Fruit fly (Drosophila melanogaster): ENCODE data around the gene CG13318.

Gene CG13318

DNA sequence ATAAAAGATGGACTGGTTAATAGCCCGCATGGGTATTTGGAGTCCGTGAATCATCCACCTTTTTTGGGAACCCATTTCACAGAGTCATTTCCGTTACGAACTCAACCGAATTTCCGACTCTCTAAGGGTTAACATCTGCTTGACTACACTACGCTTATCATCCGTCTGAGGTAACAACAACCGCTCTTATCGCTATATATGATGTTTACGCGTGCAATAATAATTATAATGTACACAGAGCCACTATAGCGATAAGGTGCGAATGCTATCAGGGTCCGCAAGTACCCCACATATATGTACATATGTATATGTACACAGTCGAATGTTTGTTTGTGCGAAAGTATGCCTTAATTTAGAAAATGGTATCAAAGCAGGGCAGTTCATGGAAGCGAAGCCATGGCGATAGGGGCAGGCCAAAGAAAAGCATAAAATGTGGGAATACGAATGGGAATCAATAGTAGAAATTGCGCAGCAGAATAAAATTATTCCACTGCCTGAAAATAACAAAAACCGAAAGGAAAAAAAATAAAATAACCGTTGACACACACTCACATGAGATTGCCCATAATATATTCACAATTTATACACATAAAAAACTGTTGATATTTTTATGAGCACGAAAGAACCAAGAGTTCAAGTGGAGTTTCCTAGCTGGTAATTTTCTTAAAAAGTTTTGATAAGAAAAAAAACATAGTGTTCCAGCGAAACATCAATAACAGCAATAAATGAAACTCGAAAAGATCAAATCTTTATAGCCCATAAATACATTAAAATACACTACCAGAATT, 38.1 kb upstream of the CG13318 start (continued):
- TF ChIP-seq CG13894 (tag; optimal IDR thresholded peaks at IDR 0.05) (peak; percentile 98), CG9609 (GFP tag; optimal IDR thresholded peaks at IDR 0.05) (peak; percentile 39), bigmax (GFP tag; optimal IDR thresholded peaks at IDR 0.05) (peak; percentile 79), CG6654 (GFP tag; optimal IDR thresholded peaks at IDR 0.05) (peak; percentile 19), nerfin-2 (GFP tag; IDR thresholded peaks at IDR 0.05; ENCODE audit: partially characterized antibody) (no peak), hkb (optimal IDR thresholded peaks at IDR 0.05) (no peak), hkb (GFP tag; IDR thresholded peaks at IDR 0.05) (peak; percentile 89), B-H2 (GFP tag; optimal IDR thresholded peaks at IDR 0.05) (peak; percentile 93), Jarid2 (GFP tag; optimal IDR thresholded peaks at IDR 0.05) (peak; percentile 74), CG18599 (GFP tag; optimal IDR thresholded peaks at IDR 0.05) (peak; percentile 91), PHDP (tag; optimal IDR thresholded peaks at IDR 0.05) (peak; percentile 92), Hmr (GFP tag; optimal IDR thresholded peaks at IDR 0.05) (peak; percentile 94), Max (GFP tag; optimal IDR thresholded peaks at IDR 0.05) (peak; percentile 71), Chrac-16 (GFP tag; optimal IDR thresholded peaks at IDR 0.05) (no peak), CG13624 (GFP tag; optimal IDR thresholded peaks at IDR 0.05) (peak; percentile 97), CG31224 (GFP tag; IDR thresholded peaks at IDR 0.05) (peak; percentile 64), CG6683 (GFP tag; optimal IDR thresholded peaks at IDR 0.05) (peak; percentile 73), MBD-R2 (GFP tag; IDR thresholded peaks at IDR 0.05) (peak; percentile 47; the same call in 1 of the 2 replicates), pb (GFP tag; optimal IDR thresholded peaks at IDR 0.05) (peak; percentile 36), lola (GFP tag; optimal IDR thresholded peaks at IDR 0.05) (peak in 1 of 3 experiments; percentile 62), D19A (tag; optimal IDR thresholded peaks at IDR 0.05) (peak; percentile 59), CG12769 (tag; optimal IDR thresholded peaks at IDR 0.05) (peak; percentile 96), Gug (GFP tag; IDR thresholded peaks at IDR 0.05) (peak; percentile 18; the same call in 1 of the 4 replicates), dmrt99B (tag; optimal IDR thresholded peaks at IDR 0.05) (peak; percentile 56), aop (GFP tag; IDR thresholded peaks at IDR 0.05) (peak; percentile 59; the same call in 1 of the 2 replicates), Neu2 (GFP tag; optimal IDR thresholded peaks at IDR 0.05; ENCODE audit: borderline replicate concordance) (no peak), zfh1 (GFP tag; IDR thresholded peaks at IDR 0.05) (peak; percentile 66), Med (GFP tag) (peak; percentile 94), crol (GFP tag; IDR thresholded peaks at IDR 0.05) (no peak; the same call in 1 of the 2 replicates), Dek (tag; optimal IDR thresholded peaks at IDR 0.05) (peak; percentile 65), lov (optimal IDR thresholded peaks at IDR 0.05) (no peak), lov (GFP tag; IDR thresholded peaks at IDR 0.05) (peak; percentile 89; the same call in 2 of the 3 replicates), corto (GFP tag; optimal IDR thresholded peaks at IDR 0.05) (peak; percentile 10), Six4 (GFP tag; optimal IDR thresholded peaks at IDR 0.05) (peak; percentile 50), Sry-β (GFP tag; optimal IDR thresholded peaks at IDR 0.05) (peak; percentile 71), bbx (GFP tag; IDR thresholded peaks at IDR 0.05; ENCODE audit: partially characterized antibody) (no peak), CG14014 (GFP tag; IDR thresholded peaks at IDR 0.05) (peak; percentile 85; the same call in 1 of the 2 replicates), jigr1 (GFP tag; IDR thresholded peaks at IDR 0.05) (0 out of 3 replicates have a peak, but pooled peaks have one; percentile 18), CG7928 (GFP tag; optimal IDR thresholded peaks at IDR 0.05) (peak; percentile 48), CG31365 (tag; optimal IDR thresholded peaks at IDR 0.05) (peak; percentile 91), crc (GFP tag; optimal IDR thresholded peaks at IDR 0.05) (no peak), vvl (GFP tag; IDR thresholded peaks at IDR 0.05) (peak; percentile 46), NC2α (GFP tag; optimal IDR thresholded peaks at IDR 0.05) (peak; percentile 89), fru (optimal IDR thresholded peaks at IDR 0.05) (no peak), sens (GFP tag) (peak; percentile 92), CG16815 (GFP tag; optimal IDR thresholded peaks at IDR 0.05) (no peak), dimm (GFP tag; IDR thresholded peaks at IDR 0.05) (no peak), inv (GFP tag; IDR thresholded peaks at IDR 0.05; ENCODE audit: partially characterized antibody) (no peak), abd-A (tag; optimal IDR thresholded peaks at IDR 0.05) (peak; percentile 80)

Data from whole organism, embryonic.